Fruit fly (Drosophila melanogaster) whole organism, prepupa: ENCODE measurements around the gene CG6126.
A peak's percentile ranks its signal among the peaks of the same experiment; 100 is the strongest.

Experiments
- CG10631 ChIP-seq: fragments of 200-800 bp; sonication (Bioruptor generic); optimal IDR thresholded peaks from 2 replicates; lab custom pipeline; 2016; ENCODE audit warnings: missing biosample characterization, missing genetic modification characterization
- CG11902 ChIP-seq: fragments of 200-800 bp; sonication (Bioruptor generic); optimal IDR thresholded peaks from 3 replicates; lab custom pipeline; 2016; ENCODE audit warnings: missing biosample characterization, missing genetic modification characterization
- CG15336 ChIP-seq: fragments of 200-800 bp; sonication (Bioruptor generic); IDR thresholded peaks from 2 replicates; pipeline ENCODE4 v1.3.6; 2022; ENCODE audit warnings: missing biosample characterization, missing genetic modification characterization
- CG1621 ChIP-seq: fragments of 200-800 bp; sonication (Bioruptor generic); optimal IDR thresholded peaks from 3 replicates; lab custom pipeline; 2018; ENCODE audit warnings: missing biosample characterization, mild to moderate bottlenecking, missing genetic modification characterization
- CG32006 ChIP-seq: fragments of 200-800 bp; sonication (Bioruptor generic); optimal IDR thresholded peaks from 3 replicates; lab custom pipeline; 2017; ENCODE audit warnings: missing biosample characterization, mild to moderate bottlenecking, missing genetic modification characterization
- CG34406 ChIP-seq: fragments of 200-800 bp; sonication (Bioruptor generic); optimal IDR thresholded peaks from 3 replicates; lab custom pipeline; 2016; ENCODE audit warnings: missing biosample characterization, missing genetic modification characterization
- CG3919 ChIP-seq: fragments of 200-800 bp; sonication (Bioruptor generic); optimal IDR thresholded peaks from 3 replicates; lab custom pipeline; 2016; ENCODE audit warnings: missing biosample characterization, missing genetic modification characterization
- CG6163 ChIP-seq: fragments of 200-800 bp; sonication (Bioruptor generic); IDR thresholded peaks from 3 replicates; pipeline ENCODE4 v1.3.6; 2022; ENCODE audit warnings: missing biosample characterization, missing genetic modification characterization
- CG6276 ChIP-seq: fragments of 200-800 bp; sonication (Bioruptor generic); optimal IDR thresholded peaks from 2 replicates; lab custom pipeline; 2017; ENCODE audit warnings: missing biosample characterization, mild to moderate bottlenecking, missing genetic modification characterization
- CG6792 ChIP-seq: fragments of 200-800 bp; sonication (Bioruptor generic); optimal IDR thresholded peaks from 3 replicates; lab custom pipeline; 2016; ENCODE audit warnings: missing biosample characterization, missing genetic modification characterization
- CG6808 ChIP-seq: fragments of 200-800 bp; sonication (Bioruptor generic); optimal IDR thresholded peaks from 3 replicates; lab custom pipeline; 2017; ENCODE audit warnings: missing biosample characterization, missing genetic modification characterization, mild to moderate bottlenecking, moderate library complexity, missing genetic modification reagents
- CG6854 ChIP-seq: fragments of 200-800 bp; sonication (Bioruptor generic); optimal IDR thresholded peaks from 2 replicates; lab custom pipeline; 2017; ENCODE audit warnings: missing biosample characterization, mild to moderate bottlenecking, missing genetic modification characterization
- CG7368 ChIP-seq: fragments of 200-800 bp; sonication (Bioruptor generic); optimal IDR thresholded peaks from 3 replicates; lab custom pipeline; 2016; ENCODE audit warnings: missing biosample characterization, missing genetic modification characterization
- CG8119 ChIP-seq: fragments of 200-800 bp; sonication (Bioruptor generic); IDR thresholded peaks from 3 replicates; pipeline ENCODE4 v1.3.6; 2022; ENCODE audit warnings: missing biosample characterization, missing genetic modification characterization
- CG8632 ChIP-seq: fragments of 200-800 bp; sonication (Bioruptor generic); optimal IDR thresholded peaks from 3 replicates; lab custom pipeline; 2016; ENCODE audit warnings: missing biosample characterization, missing genetic modification characterization
- CG9139 ChIP-seq: fragments of 200-800 bp; sonication (Bioruptor generic); optimal IDR thresholded peaks from 3 replicates; lab custom pipeline; 2017; ENCODE audit warnings: missing biosample characterization, mild to moderate bottlenecking, missing genetic modification characterization
- Eip75B ChIP-seq: fragments of 200-800 bp; sonication (Bioruptor generic); optimal IDR thresholded peaks from 3 replicates; lab custom pipeline; 2016; ENCODE audit warnings: missing biosample characterization, missing genetic modification characterization
- Eip78C ChIP-seq: fragments of 200-800 bp; sonication (Bioruptor generic); peaks from one replicate; lab custom pipeline; 2016; ENCODE audit warnings: missing biosample characterization, missing genetic modification characterization
- Ets21C ChIP-seq: fragments of 200-800 bp; sonication (Bioruptor generic); optimal IDR thresholded peaks from 3 replicates; lab custom pipeline; 2016; ENCODE audit warnings: missing biosample characterization, missing genetic modification characterization
- Gug ChIP-seq: fragments of 200-800 bp; sonication (Bioruptor generic); IDR thresholded peaks from 2 replicates; pipeline ENCODE4 v1.3.6; 2022; ENCODE audit warnings: missing biosample characterization, missing genetic modification characterization
- Hr38 ChIP-seq: sonication (Bioruptor generic); optimal IDR thresholded peaks from 2 replicates; lab custom pipeline; 2016; ENCODE audit warnings: missing biosample characterization, missing genetic modification characterization
- Hr4 ChIP-seq: fragments of 200-800 bp; sonication (Bioruptor generic); optimal IDR thresholded peaks from 3 replicates; lab custom pipeline; 2016; ENCODE audit warnings: missing biosample characterization, missing genetic modification characterization
- Lpt ChIP-seq: fragments of 200-800 bp; sonication (Bioruptor generic); optimal IDR thresholded peaks from 3 replicates; lab custom pipeline; 2016; ENCODE audit warnings: missing biosample characterization, missing genetic modification characterization
- OdsH ChIP-seq: fragments of 200-800 bp; sonication (Bioruptor generic); optimal IDR thresholded peaks from 3 replicates; lab custom pipeline; 2016; ENCODE audit warnings: missing biosample characterization, missing genetic modification characterization
- Smox ChIP-seq: fragments of 200-800 bp; sonication (Bioruptor generic); optimal IDR thresholded peaks from 3 replicates; lab custom pipeline; 2016; ENCODE audit warnings: missing biosample characterization, missing genetic modification characterization
- Sox102F ChIP-seq: fragments of 200-800 bp; sonication (Bioruptor generic); optimal IDR thresholded peaks from 2 replicates; lab custom pipeline; 2016; ENCODE audit warnings: missing biosample characterization, mild to moderate bottlenecking, missing genetic modification characterization
- Sox14 ChIP-seq: fragments of 200-800 bp; sonication (Bioruptor generic); optimal IDR thresholded peaks from 3 replicates; lab custom pipeline; 2016; ENCODE audit warnings: missing biosample characterization, missing genetic modification characterization
- Sox15 ChIP-seq: fragments of 200-800 bp; sonication (Bioruptor generic); optimal IDR thresholded peaks from 3 replicates; lab custom pipeline; 2016; ENCODE audit warnings: missing biosample characterization, missing genetic modification characterization
- acj6 ChIP-seq: fragments of 200-800 bp; sonication (Bioruptor generic); optimal IDR thresholded peaks from 3 replicates; lab custom pipeline; 2016; ENCODE audit warnings: missing biosample characterization, missing genetic modification characterization
- cyc ChIP-seq: fragments of 200-800 bp; sonication (Bioruptor generic); optimal IDR thresholded peaks from 3 replicates; lab custom pipeline; 2016; ENCODE audit warnings: missing biosample characterization, missing genetic modification characterization
- dsx ChIP-seq: fragments of 200-800 bp; optimal IDR thresholded peaks from 3 replicates; lab custom pipeline; 2019; ENCODE audit warnings: missing biosample characterization, mild to moderate bottlenecking, missing genetic modification characterization, moderate library complexity; ENCODE audit not compliant: poor library complexity, severe bottlenecking
- eg ChIP-seq: fragments of 200-800 bp; sonication (Bioruptor generic); IDR thresholded peaks from 3 replicates; pipeline ENCODE4 v1.3.6; 2022; ENCODE audit warnings: missing biosample characterization, missing genetic modification characterization
- esn ChIP-seq: fragments of 200-800 bp; sonication (Bioruptor generic); optimal IDR thresholded peaks from 2 replicates; lab custom pipeline; 2016; ENCODE audit warnings: missing biosample characterization, mild to moderate bottlenecking, missing genetic modification characterization, moderate library complexity
- fd59A ChIP-seq: fragments of 200-800 bp; sonication (Bioruptor generic); optimal IDR thresholded peaks from 2 replicates; lab custom pipeline; 2017; ENCODE audit warnings: missing biosample characterization, mild to moderate bottlenecking, missing genetic modification characterization, missing genetic modification reagents
- fd85E ChIP-seq: fragments of 200-800 bp; sonication (Bioruptor generic); optimal IDR thresholded peaks from 3 replicates; lab custom pipeline; 2016; ENCODE audit warnings: missing biosample characterization, missing genetic modification characterization
- fkh ChIP-seq: fragments of 200-800 bp; sonication (Bioruptor generic); optimal IDR thresholded peaks from 3 replicates; lab custom pipeline; 2017; ENCODE audit warnings: missing biosample characterization, mild to moderate bottlenecking, missing genetic modification characterization, moderate library complexity
- net ChIP-seq: fragments of 200-800 bp; sonication (Bioruptor generic); optimal IDR thresholded peaks from 3 replicates; lab custom pipeline; 2016; ENCODE audit warnings: missing biosample characterization, missing genetic modification characterization
- pdm3 ChIP-seq: fragments of 200-800 bp; sonication (Bioruptor generic); optimal IDR thresholded peaks from 3 replicates; lab custom pipeline; 2016; ENCODE audit warnings: missing biosample characterization, missing genetic modification characterization
- salr ChIP-seq, 2 experiments: fragments of 200-800 bp; sonication (Bioruptor generic); optimal IDR thresholded peaks; 3 replicates each; lab custom pipeline; 2016 to 2018; ENCODE audit warnings: missing biosample characterization in 2 of 2, missing genetic modification characterization in 2 of 2, mild to moderate bottlenecking in 1 of 2
- spab ChIP-seq: fragments of 200-800 bp; sonication (Bioruptor generic); optimal IDR thresholded peaks from 2 replicates; lab custom pipeline; 2017; ENCODE audit warnings: missing biosample characterization, mild to moderate bottlenecking, missing genetic modification characterization, missing genetic modification reagents
- ss ChIP-seq, 2 experiments: fragments of 200-800 bp; sonication (Bioruptor generic); optimal IDR thresholded peaks; 2 replicates in 1 of 2; 3 replicates in 1 of 2; lab custom pipeline; 2017 to 2018; ENCODE audit warnings: mild to moderate bottlenecking in 2 of 2, missing biosample characterization in 2 of 2, missing genetic modification characterization in 2 of 2, moderate library complexity in 1 of 2
- svp ChIP-seq: fragments of 200-800 bp; sonication (Bioruptor generic); peaks from one replicate; lab custom pipeline; 2016; ENCODE audit warnings: missing biosample characterization, missing genetic modification characterization
- topi ChIP-seq: fragments of 200-800 bp; sonication (Bioruptor generic); optimal IDR thresholded peaks from 3 replicates; lab custom pipeline; 2016; ENCODE audit warnings: missing biosample characterization, missing genetic modification characterization
- vri ChIP-seq: fragments of 200-800 bp; sonication (Bioruptor generic); optimal IDR thresholded peaks from 3 replicates; lab custom pipeline; 2016; ENCODE audit warnings: missing biosample characterization, mild to moderate bottlenecking, missing genetic modification characterization

CG6126 gene

DNA sequence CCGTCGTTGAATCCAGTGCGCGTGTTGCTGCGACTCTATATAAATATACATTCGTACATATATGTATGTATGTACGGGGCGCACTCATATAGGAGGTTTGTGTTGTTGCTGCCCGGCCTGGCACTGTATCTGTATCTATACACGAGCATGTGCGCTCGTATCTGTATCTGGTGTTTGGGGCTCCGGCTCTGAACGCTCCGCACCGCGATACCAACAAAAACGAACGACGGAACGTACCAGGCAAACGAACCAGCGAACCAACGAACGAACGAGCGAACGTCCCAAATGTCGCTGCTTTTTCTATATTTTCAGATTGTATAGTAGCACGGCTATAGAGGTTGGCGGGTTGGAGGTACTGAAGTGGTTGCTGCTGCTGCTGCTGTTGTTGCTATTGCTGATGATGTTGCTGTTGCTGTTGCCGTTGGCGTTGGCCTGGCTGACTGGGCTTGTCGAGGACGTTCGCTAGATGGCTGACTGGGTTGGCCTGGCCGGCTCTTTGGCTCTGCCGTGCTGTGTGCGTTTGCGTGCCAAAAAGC lies 4.3 kb upstream of the CG6126 start (continued):
- TF ChIP-seq svp (GFP tag; lab: Kevin White, UChicago): peak; percentile 92
- TF ChIP-seq CG6808 (GFP tag; lab: Kevin White, UChicago): no peak
- peak; percentile 55 for TF ChIP-seq dsx (GFP tag; lab: Kevin White, UChicago)
- no peak for TF ChIP-seq CG8632 (GFP tag; lab: Kevin White, UChicago)
- no peak for TF ChIP-seq CG7368 (GFP tag; lab: Kevin White, UChicago)
- no peak for TF ChIP-seq CG32006 (GFP tag; lab: Kevin White, UChicago)
- no peak; the same call in 2 of the 3 replicates for TF ChIP-seq CG8119 (GFP tag; lab: Robert Waterston, UW)
- peak; percentile 84 for TF ChIP-seq Lpt (GFP tag; lab: Kevin White, UChicago)
- TF ChIP-seq CG10631: no peak
- peak in 1 of 2 experiments; percentile 68 for TF ChIP-seq ss (GFP tag; optimal IDR thresholded peaks at IDR 0.05; lab: Kevin White, UChicago)
- no peak for TF ChIP-seq Sox15 (GFP tag; lab: Kevin White, UChicago)
- peak; percentile 9 for TF ChIP-seq CG3919 (GFP tag; lab: Kevin White, UChicago)
- TF ChIP-seq CG34406 (GFP tag; lab: Kevin White, UChicago): no peak
- TF ChIP-seq cyc (GFP tag; lab: Kevin White, UChicago): no peak

DNA sequence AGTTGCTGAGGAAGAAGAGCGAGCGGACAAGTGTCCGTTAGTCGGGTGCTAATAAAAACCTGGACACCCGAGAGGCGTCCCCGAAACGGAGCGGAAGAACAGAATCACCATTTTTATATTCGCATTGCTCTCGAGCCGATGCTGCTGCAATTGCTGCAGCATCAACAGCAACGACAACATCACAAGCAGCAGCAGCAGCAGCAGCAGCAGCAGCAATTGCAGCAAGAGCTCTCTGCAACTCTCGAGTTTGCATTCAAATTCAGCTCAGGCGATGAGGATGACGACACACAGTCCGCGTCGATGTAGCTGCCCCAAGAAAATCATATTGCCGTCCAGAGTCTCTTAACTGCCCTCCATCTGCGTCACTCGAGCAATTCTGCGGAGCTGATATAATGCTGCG lies 3.3 kb upstream of the CG6126 start:
- TF ChIP-seq net (GFP tag; lab: Kevin White, UChicago): no peak
- TF ChIP-seq svp (GFP tag; lab: Kevin White, UChicago): no peak
- TF ChIP-seq CG1621 (tag; lab: Kevin White, UChicago): peak; percentile 45
- TF ChIP-seq Sox102F (GFP tag; lab: Kevin White, UChicago): no peak
- no peak for TF ChIP-seq CG11902 (GFP tag; lab: Kevin White, UChicago)
- no peak for TF ChIP-seq esn (GFP tag; lab: Kevin White, UChicago)
- TF ChIP-seq Gug (GFP tag; lab: Robert Waterston, UW): no peak
- no peak for TF ChIP-seq fd59A (GFP tag; lab: Kevin White, UChicago)
- no peak for TF ChIP-seq topi (GFP tag; lab: Kevin White, UChicago)
- peak; percentile 43 to 51 for TF ChIP-seq ss (GFP tag; optimal IDR thresholded peaks at IDR 0.05; lab: Kevin White, UChicago)
- 0 out of 3 replicates have a peak, but pooled peaks have one; percentile 50 for TF ChIP-seq CG6163 (GFP tag; lab: Robert Waterston, UW)
- TF ChIP-seq CG8632 (GFP tag; lab: Kevin White, UChicago): no peak
- TF ChIP-seq CG6792: no peak
- TF ChIP-seq Sox14: no peak
- TF ChIP-seq Hr4 (GFP tag; lab: Kevin White, UChicago): no peak
- peak; percentile 63; the same call in 2 of the 3 replicates for TF ChIP-seq eg
- TF ChIP-seq pdm3 (GFP tag; lab: Kevin White, UChicago): no peak
- TF ChIP-seq OdsH (GFP tag; lab: Kevin White, UChicago): no peak
- TF ChIP-seq CG6808 (GFP tag; lab: Kevin White, UChicago): peak; percentile 22
- TF ChIP-seq cyc (GFP tag; lab: Kevin White, UChicago): no peak
- no peak for TF ChIP-seq CG34406 (GFP tag; lab: Kevin White, UChicago)
- TF ChIP-seq vri (GFP tag; lab: Kevin White, UChicago): no peak
- no peak for TF ChIP-seq CG10631
- TF ChIP-seq Eip78C: peak; percentile 57
- peak; percentile 61 for TF ChIP-seq CG9139 (GFP tag; lab: Kevin White, UChicago)
- TF ChIP-seq Sox15 (GFP tag; lab: Kevin White, UChicago): no peak
- TF ChIP-seq Ets21C (GFP tag; lab: Kevin White, UChicago): no peak
- TF ChIP-seq Hr38 (GFP tag; lab: Kevin White, UChicago): no peak
- TF ChIP-seq CG15336 (GFP tag; lab: Robert Waterston, UW): peak; percentile 53
- no peak for TF ChIP-seq fd85E (GFP tag; lab: Kevin White, UChicago)
- no peak for TF ChIP-seq Smox
- TF ChIP-seq CG8119 (GFP tag; lab: Robert Waterston, UW): peak; percentile 22; the same call in 1 of the 3 replicates
- TF ChIP-seq CG3919 (GFP tag; lab: Kevin White, UChicago): peak; percentile 87
- no peak for TF ChIP-seq fkh (GFP tag; lab: Kevin White, UChicago)
- TF ChIP-seq spab (GFP tag; lab: Kevin White, UChicago): peak; percentile 38
- no peak for TF ChIP-seq Eip75B
- no peak for TF ChIP-seq acj6 (GFP tag; lab: Kevin White, UChicago)
- TF ChIP-seq salr (GFP tag; optimal IDR thresholded peaks at IDR 0.05; lab: Kevin White, UChicago): no peak
- peak; percentile 42 for TF ChIP-seq CG6276 (GFP tag; lab: Kevin White, UChicago)
- no peak for TF ChIP-seq dsx (GFP tag; lab: Kevin White, UChicago)
- peak; percentile 92 for TF ChIP-seq CG6854
